Fruit fly (Drosophila melanogaster): ENCODE data around the gene wake.

The wake gene

DNA sequence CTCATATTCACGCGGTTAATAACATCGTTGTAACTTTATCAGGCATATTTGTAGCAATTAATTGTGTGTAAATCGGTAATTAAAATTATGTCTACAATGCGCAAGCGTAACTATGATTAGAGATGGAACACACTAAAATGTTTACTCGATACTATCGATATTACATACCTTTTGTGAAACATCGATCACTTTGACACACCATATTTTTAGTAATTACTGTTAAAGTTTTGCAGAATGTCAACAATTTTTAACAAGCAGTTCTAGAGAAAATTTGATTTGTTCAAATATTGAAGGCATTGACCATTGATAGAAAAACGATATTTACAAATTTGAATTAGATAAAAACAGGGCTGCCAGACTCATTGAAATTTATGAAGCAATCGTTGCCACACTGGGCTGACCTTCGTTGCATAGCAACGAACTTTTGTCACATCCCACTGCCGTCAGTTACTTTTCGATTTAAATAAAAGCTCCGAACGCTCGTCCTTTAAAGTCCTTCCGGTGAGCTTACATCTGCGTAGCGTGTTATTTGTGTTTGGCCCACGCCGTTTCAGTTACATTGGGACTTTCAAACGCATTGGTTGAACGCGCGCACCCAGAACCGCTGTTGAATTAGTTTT lies at the start of gene wake, which contains the start of gene loco (continued):
- TF ChIP-seq z (GFP tag; IDR thresholded peaks at IDR 0.05): no peak
- no peak for TF ChIP-seq CG18476 (GFP tag; optimal IDR thresholded peaks at IDR 0.05)
- TF ChIP-seq Atf6 (GFP tag; IDR thresholded peaks at IDR 0.05): no peak
- no peak for TF ChIP-seq CG16779 (GFP tag; IDR thresholded peaks at IDR 0.05)
- no peak for TF ChIP-seq peb (GFP tag; IDR thresholded peaks at IDR 0.05)
- peak; percentile 5 for TF ChIP-seq az2 (GFP tag; optimal IDR thresholded peaks at IDR 0.05)
- no peak for TF ChIP-seq hth (optimal IDR thresholded peaks at IDR 0.05)
- TF ChIP-seq gfzf (GFP tag; optimal IDR thresholded peaks at IDR 0.05): peak; percentile 35
- TF ChIP-seq CG7839 (tag; optimal IDR thresholded peaks at IDR 0.05): no peak
- TF ChIP-seq jing (GFP tag; optimal IDR thresholded peaks at IDR 0.05): no peak
- no peak for TF ChIP-seq CG2199 (GFP tag; IDR thresholded peaks at IDR 0.05)
- TF ChIP-seq eyg (GFP tag; optimal IDR thresholded peaks at IDR 0.05): no peak
- TF ChIP-seq Poxn (GFP tag; IDR thresholded peaks at IDR 0.05): no peak
- no peak for TF ChIP-seq Optix (GFP tag; IDR thresholded peaks at IDR 0.05)
- TF ChIP-seq cas (GFP tag; IDR thresholded peaks at IDR 0.05): no peak
- no peak for TF ChIP-seq NC2α (GFP tag; optimal IDR thresholded peaks at IDR 0.05)
- TF ChIP-seq BtbVII (GFP tag; optimal IDR thresholded peaks at IDR 0.05): no peak
- 0 out of 3 replicates have a peak, but pooled peaks have one; percentile 24 for TF ChIP-seq row (GFP tag; IDR thresholded peaks at IDR 0.05)
- no peak for TF ChIP-seq CG30431 (GFP tag; optimal IDR thresholded peaks at IDR 0.05)
- peak; percentile 88 for TF ChIP-seq CG14860 (GFP tag; IDR thresholded peaks at IDR 0.05; ENCODE audit: partially characterized antibody)
- no peak for TF ChIP-seq CG12942 (GFP tag; optimal IDR thresholded peaks at IDR 0.05)
- TF ChIP-seq btn (GFP tag; optimal IDR thresholded peaks at IDR 0.05): no peak
- TF ChIP-seq CG4282 (GFP tag; optimal IDR thresholded peaks at IDR 0.05): no peak
- TF ChIP-seq grau (tag; optimal IDR thresholded peaks at IDR 0.05): no peak
- TF ChIP-seq CG7372 (GFP tag; IDR thresholded peaks at IDR 0.05): no peak
- TF ChIP-seq Bteb2 (GFP tag; optimal IDR thresholded peaks at IDR 0.05): no peak
- no peak for TF ChIP-seq slbo (GFP tag; IDR thresholded peaks at IDR 0.05)
- TF ChIP-seq NK7.1 (GFP tag; optimal IDR thresholded peaks at IDR 0.05): no peak
- TF ChIP-seq CG4707 (GFP tag; optimal IDR thresholded peaks at IDR 0.05): no peak
- no peak for TF ChIP-seq CG9727 (GFP tag; optimal IDR thresholded peaks at IDR 0.05)
- no peak for TF ChIP-seq CG17802 (tag; optimal IDR thresholded peaks at IDR 0.05)
- TF ChIP-seq CG10431 (GFP tag; optimal IDR thresholded peaks at IDR 0.05): no peak
- peak; percentile 87 for TF ChIP-seq HLH4C (GFP tag; IDR thresholded peaks at IDR 0.05; ENCODE audit: partially characterized antibody)
- TF ChIP-seq Taf1 (GFP tag; IDR thresholded peaks at IDR 0.05): no peak
- TF ChIP-seq CG31224 (GFP tag; IDR thresholded peaks at IDR 0.05): no peak
- no peak for TF ChIP-seq CG9932 (GFP tag; IDR thresholded peaks at IDR 0.05)
- TF ChIP-seq Sin3A (optimal IDR thresholded peaks at IDR 0.05): peak; percentile 71
- TF ChIP-seq Med (GFP tag): peak; percentile 87
- TF ChIP-seq Oaz (GFP tag; IDR thresholded peaks at IDR 0.05): no peak
- no peak for TF ChIP-seq CG4854 (GFP tag; optimal IDR thresholded peaks at IDR 0.05)
- TF ChIP-seq luna (GFP tag; optimal IDR thresholded peaks at IDR 0.05): no peak
- peak; percentile 7 for TF ChIP-seq Side (GFP tag; optimal IDR thresholded peaks at IDR 0.05)
- no peak for TF ChIP-seq HLHmδ (GFP tag; optimal IDR thresholded peaks at IDR 0.05)
- no peak for TF ChIP-seq dan (GFP tag; IDR thresholded peaks at IDR 0.05)
- no peak for TF ChIP-seq CG31441 (GFP tag; IDR thresholded peaks at IDR 0.05)
- peak; percentile 95 for TF ChIP-seq Doc3 (GFP tag; IDR thresholded peaks at IDR 0.05; ENCODE audit: partially characterized antibody)
- peak; percentile 64 for TF ChIP-seq phol (tag; optimal IDR thresholded peaks at IDR 0.05)
- peak; percentile 55 for TF ChIP-seq nerfin-2 (GFP tag; IDR thresholded peaks at IDR 0.05; ENCODE audit: partially characterized antibody)
- no peak for TF ChIP-seq Fer2 (tag; optimal IDR thresholded peaks at IDR 0.05)
- no peak for TF ChIP-seq Hsf (GFP tag; optimal IDR thresholded peaks at IDR 0.05)
- TF ChIP-seq CG15269 (tag; optimal IDR thresholded peaks at IDR 0.05): no peak
- no peak for TF ChIP-seq klu (GFP tag; IDR thresholded peaks at IDR 0.05)
- no peak for TF ChIP-seq bowl (GFP tag; IDR thresholded peaks at IDR 0.05)
